Worm (Caenorhabditis elegans): ENCODE measurements around the gene F41G3.20.

The F41G3.20 gene

DNA sequence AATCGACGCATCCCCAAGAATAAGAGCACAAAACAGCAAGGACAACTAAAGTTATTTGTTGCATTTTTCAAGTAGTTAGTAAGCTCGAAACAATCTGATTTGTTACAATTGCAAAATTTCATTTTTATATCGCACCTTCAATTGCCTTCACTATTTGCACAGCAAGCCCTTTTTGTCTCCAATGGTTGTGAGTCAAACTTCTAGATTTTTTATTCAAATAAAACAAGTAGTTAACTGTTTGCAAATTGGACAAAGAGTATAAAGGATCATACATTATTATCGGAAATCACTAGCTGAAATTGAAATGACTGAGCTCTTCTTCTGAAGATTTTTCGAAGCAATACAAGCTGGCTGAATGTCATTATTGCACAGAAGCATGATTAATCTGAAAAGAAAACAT lies 2.0 kb upstream of the F41G3.20 start, which contains the start of gene F41G3.21:
F41G3.21 (minus strand) TSS at position 101 of the 400 bp plus-strand sequence.
- TF ChIP-seq ceh-13 (GFP tag; optimal IDR thresholded peaks at IDR 0.05) (no peak), B0310.2 (tag; optimal IDR thresholded peaks at IDR 0.05) (no peak), aly-1 (tag; optimal IDR thresholded peaks at IDR 0.05) (no peak), ets-7 (tag; optimal IDR thresholded peaks at IDR 0.05) (no peak), hmg-4 (GFP tag; optimal IDR thresholded peaks at IDR 0.05) (no peak), scrt-1 (GFP tag; IDR thresholded peaks at IDR 0.05) (no peak), ceh-36 (tag; optimal IDR thresholded peaks at IDR 0.05) (no peak), flt-1 (GFP tag; IDR thresholded peaks at IDR 0.05) (no peak), tra-4 (tag; optimal IDR thresholded peaks at IDR 0.05) (no peak), pes-1 (GFP tag; IDR thresholded peaks at IDR 0.05) (no peak), ama-1 (optimal IDR thresholded peaks at IDR 0.05) (no peak), tbx-11 (GFP tag; IDR thresholded peaks at IDR 0.05) (no peak), tbx-37 (GFP tag; conservative IDR thresholded peaks at IDR 0.05) (no peak), sea-1 (GFP tag; conservative IDR thresholded peaks at IDR 0.05) (no peak), hnd-1 (tag; optimal IDR thresholded peaks at IDR 0.05) (no peak), F13C5.2 (tag; optimal IDR thresholded peaks at IDR 0.05) (no peak), hmbx-1 (tag; optimal IDR thresholded peaks at IDR 0.05) (no peak)

ce11 chrII:6752027-6752426 lies 1.2 kb upstream of the F41G3.20 start, which contains the start of gene F41G3.19:
Gene F41G3.19, minus strand, starts transcription at chrII:6752127.
- no peak for TF ChIP-seq sea-1 (GFP tag; conservative IDR thresholded peaks at IDR 0.05)
- TF ChIP-seq aly-1 (tag; optimal IDR thresholded peaks at IDR 0.05): no peak
- TF ChIP-seq pes-1 (GFP tag; IDR thresholded peaks at IDR 0.05): no peak
- no peak for TF ChIP-seq scrt-1 (GFP tag; IDR thresholded peaks at IDR 0.05)
- no peak for TF ChIP-seq ama-1 (optimal IDR thresholded peaks at IDR 0.05)
- no peak for TF ChIP-seq tbx-11 (GFP tag; IDR thresholded peaks at IDR 0.05)

DNA sequence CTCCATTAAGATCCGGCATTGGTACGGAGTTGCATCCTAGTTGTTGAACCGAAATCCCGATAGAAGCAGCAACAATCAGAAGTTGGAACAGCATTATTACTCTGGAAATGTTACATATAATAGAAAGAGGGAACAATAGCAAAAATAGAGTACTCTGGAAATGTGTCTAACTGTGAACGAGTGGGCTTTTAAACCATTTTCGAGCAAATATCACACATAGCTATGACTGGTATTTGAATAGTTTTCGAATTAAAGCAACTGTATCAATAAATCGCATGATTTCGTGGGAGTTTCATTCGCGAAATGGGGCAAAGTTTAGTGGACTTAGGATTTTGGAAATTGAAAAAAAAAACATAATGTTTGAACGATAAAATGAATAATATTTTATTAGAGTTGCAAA lies 1.4 kb downstream of the F41G3.20 start, which contains the start of gene F41G3.10:
F41G3.10 (minus strand) TSS at position 101 of the 400 bp plus-strand sequence.
- TF ChIP-seq hnd-1 (tag; optimal IDR thresholded peaks at IDR 0.05): no peak
- TF ChIP-seq scrt-1 (GFP tag; IDR thresholded peaks at IDR 0.05): no peak
- TF ChIP-seq ama-1 (optimal IDR thresholded peaks at IDR 0.05): no peak
- TF ChIP-seq ets-7 (tag; optimal IDR thresholded peaks at IDR 0.05): no peak

DNA sequence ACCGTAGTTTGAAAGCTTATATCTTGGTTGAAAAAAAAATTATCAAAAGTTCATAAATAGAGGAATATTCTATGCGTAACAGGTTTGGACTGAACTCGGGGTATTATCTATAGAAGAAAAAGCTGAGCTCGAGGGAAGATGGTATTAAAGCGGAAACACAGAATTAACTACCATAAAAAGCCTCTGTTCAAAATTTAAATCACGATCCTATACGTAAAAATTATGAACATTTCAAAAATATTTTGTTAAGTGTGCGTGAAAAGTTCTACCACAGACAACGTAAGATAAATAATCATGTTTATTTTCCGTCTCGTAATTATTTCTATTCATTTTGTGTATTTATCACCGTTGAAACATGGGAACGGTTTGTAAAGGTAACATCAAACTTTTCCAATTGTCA lies 4.4 kb downstream of the F41G3.20 start, which contains the start of gene F41G3.5:
F41G3.5 (plus strand) TSS at position 301 of the 400 bp plus-strand sequence.
- TF ChIP-seq aly-1 (tag; optimal IDR thresholded peaks at IDR 0.05) (no peak), ama-1 (optimal IDR thresholded peaks at IDR 0.05) (no peak), F13C5.2 (tag; optimal IDR thresholded peaks at IDR 0.05) (no peak), B0310.2 (tag; optimal IDR thresholded peaks at IDR 0.05) (no peak), hmg-4 (GFP tag; optimal IDR thresholded peaks at IDR 0.05) (no peak), tbx-11 (GFP tag; IDR thresholded peaks at IDR 0.05) (no peak), ceh-36 (tag; optimal IDR thresholded peaks at IDR 0.05) (no peak), ceh-13 (GFP tag; optimal IDR thresholded peaks at IDR 0.05) (no peak), hmbx-1 (tag; optimal IDR thresholded peaks at IDR 0.05) (no peak)

DNA sequence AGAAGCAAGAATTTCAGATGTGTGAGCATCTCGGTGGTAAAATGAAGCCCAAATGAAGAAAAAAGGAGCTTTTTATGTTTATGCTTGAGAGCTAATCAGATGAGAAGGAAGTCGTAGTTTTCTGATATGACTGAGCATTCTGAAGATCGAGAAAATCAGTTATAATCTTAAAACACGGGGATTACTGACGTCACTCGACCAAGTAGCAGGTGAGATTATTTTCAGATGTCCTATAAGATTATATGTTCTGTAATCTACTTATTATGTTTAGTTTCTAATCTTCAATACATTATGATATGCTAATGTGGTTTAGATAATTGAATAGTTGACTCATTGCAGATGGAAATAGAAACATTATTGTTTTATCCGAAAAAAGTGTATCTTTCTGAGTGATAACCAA lies 5.0 kb downstream of the F41G3.20 start, which contains the start of gene ins-14:
ins-14 (minus strand) TSS at position 32 of the 400 bp plus-strand sequence.
- no peak for TF ChIP-seq ama-1 (optimal IDR thresholded peaks at IDR 0.05)
- TF ChIP-seq hmg-4 (GFP tag; optimal IDR thresholded peaks at IDR 0.05): no peak
- no peak for TF ChIP-seq hmbx-1 (tag; optimal IDR thresholded peaks at IDR 0.05)
- no peak for TF ChIP-seq tbx-11 (GFP tag; IDR thresholded peaks at IDR 0.05)
- TF ChIP-seq aly-1 (tag; optimal IDR thresholded peaks at IDR 0.05): no peak
- no peak for TF ChIP-seq ets-7 (tag; optimal IDR thresholded peaks at IDR 0.05)
- no peak for TF ChIP-seq sea-1 (GFP tag; conservative IDR thresholded peaks at IDR 0.05)
- TF ChIP-seq hnd-1 (tag; optimal IDR thresholded peaks at IDR 0.05): no peak
- no peak for TF ChIP-seq ceh-13 (GFP tag; optimal IDR thresholded peaks at IDR 0.05)
- no peak for TF ChIP-seq B0310.2 (tag; optimal IDR thresholded peaks at IDR 0.05)
- no peak for TF ChIP-seq flt-1 (GFP tag; IDR thresholded peaks at IDR 0.05)

ce11 chrII:6744648-6745047 lies 6.2 kb downstream of the F41G3.20 start, which contains the start of gene ins-15:
Gene ins-15, minus strand, starts transcription at chrII:6744748.
- TF ChIP-seq ama-1 (optimal IDR thresholded peaks at IDR 0.05) (no peak), tbx-11 (GFP tag; IDR thresholded peaks at IDR 0.05) (no peak), hnd-1 (tag; optimal IDR thresholded peaks at IDR 0.05) (no peak), ets-7 (tag; optimal IDR thresholded peaks at IDR 0.05) (no peak), hmbx-1 (tag; optimal IDR thresholded peaks at IDR 0.05) (no peak), tbx-37 (GFP tag; conservative IDR thresholded peaks at IDR 0.05) (no peak), sea-1 (GFP tag; conservative IDR thresholded peaks at IDR 0.05) (no peak), F13C5.2 (tag; optimal IDR thresholded peaks at IDR 0.05) (no peak), tra-4 (tag; optimal IDR thresholded peaks at IDR 0.05) (no peak), scrt-1 (GFP tag; IDR thresholded peaks at IDR 0.05) (no peak), pes-1 (GFP tag; IDR thresholded peaks at IDR 0.05) (no peak), aly-1 (tag; optimal IDR thresholded peaks at IDR 0.05) (no peak), ceh-13 (GFP tag; optimal IDR thresholded peaks at IDR 0.05) (no peak), hmg-4 (GFP tag; optimal IDR thresholded peaks at IDR 0.05) (no peak), ceh-36 (tag; optimal IDR thresholded peaks at IDR 0.05) (no peak), flt-1 (GFP tag; IDR thresholded peaks at IDR 0.05) (no peak), B0310.2 (tag; optimal IDR thresholded peaks at IDR 0.05) (no peak)

DNA sequence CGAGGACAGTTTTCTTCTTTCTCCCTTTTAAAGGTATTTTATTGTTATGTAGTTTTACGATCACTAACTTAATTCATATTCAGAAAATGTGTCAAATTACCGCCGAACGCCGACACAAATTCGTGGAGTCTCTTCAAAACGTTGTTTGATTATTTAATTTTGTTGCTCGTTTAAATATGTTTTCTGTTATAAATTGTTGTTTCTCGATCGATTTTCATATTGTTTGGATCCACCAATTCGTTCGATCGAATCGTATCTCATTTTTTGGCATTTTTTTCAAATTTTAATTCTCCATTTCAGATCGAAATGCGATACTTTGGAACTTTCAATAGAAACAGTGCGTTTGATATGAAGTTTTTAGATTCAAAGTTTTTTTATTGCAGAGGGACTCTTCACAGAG lies 8.2 kb downstream of the F41G3.20 start, which contains the start of gene F41G3.6:
F41G3.6 (plus strand) TSS at position 301 of the 400 bp plus-strand sequence.
- TF ChIP-seq tbx-11 (GFP tag; IDR thresholded peaks at IDR 0.05) (no peak), ama-1 (optimal IDR thresholded peaks at IDR 0.05) (no peak), hmg-4 (GFP tag; optimal IDR thresholded peaks at IDR 0.05) (no peak)

DNA sequence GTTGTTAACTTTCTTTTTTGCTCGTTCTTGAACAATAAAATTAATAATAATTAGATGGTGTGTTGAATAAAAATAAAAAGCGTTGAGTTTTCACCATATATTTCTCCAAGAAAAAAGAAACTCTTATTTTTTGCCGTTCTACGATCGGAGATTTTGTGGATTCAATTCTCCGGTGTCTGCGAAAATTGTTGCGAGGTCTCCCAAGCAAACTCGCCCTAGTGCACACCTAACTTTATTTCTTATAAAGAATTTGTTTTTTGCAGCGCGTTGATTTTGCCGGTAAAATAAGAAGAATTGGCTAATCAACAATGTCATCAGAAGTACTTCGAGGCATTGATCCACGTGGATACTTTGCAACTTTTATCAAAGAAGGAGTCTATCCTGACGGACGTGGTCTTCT lies 9.4 kb downstream of the F41G3.20 start, which contains the start of gene exos-8:
exos-8 (plus strand) TSS at position 264 of the 400 bp plus-strand sequence.
- TF ChIP-seq hnd-1 (tag; optimal IDR thresholded peaks at IDR 0.05): peak; percentile 18
- TF ChIP-seq ets-7 (tag; optimal IDR thresholded peaks at IDR 0.05): peak; percentile 62
- TF ChIP-seq scrt-1 (GFP tag; IDR thresholded peaks at IDR 0.05): no peak; the same call in 1 of the 2 replicates
- no peak for TF ChIP-seq B0310.2 (tag; optimal IDR thresholded peaks at IDR 0.05)
- no peak for TF ChIP-seq tra-4 (tag; optimal IDR thresholded peaks at IDR 0.05)
- no peak for TF ChIP-seq sea-1 (GFP tag; conservative IDR thresholded peaks at IDR 0.05)
- no peak for TF ChIP-seq ceh-36 (tag; optimal IDR thresholded peaks at IDR 0.05)
- no peak for TF ChIP-seq aly-1 (tag; optimal IDR thresholded peaks at IDR 0.05)
- TF ChIP-seq pes-1 (GFP tag; IDR thresholded peaks at IDR 0.05): no peak; the same call in 1 of the 2 replicates
- TF ChIP-seq flt-1 (GFP tag; IDR thresholded peaks at IDR 0.05): no peak
- TF ChIP-seq F13C5.2 (tag; optimal IDR thresholded peaks at IDR 0.05): peak; percentile 24
- no peak for TF ChIP-seq tbx-11 (GFP tag; IDR thresholded peaks at IDR 0.05)
- no peak for TF ChIP-seq hmg-4 (GFP tag; optimal IDR thresholded peaks at IDR 0.05)
- peak; percentile 45 for TF ChIP-seq tbx-37 (GFP tag; conservative IDR thresholded peaks at IDR 0.05)
- TF ChIP-seq ama-1 (optimal IDR thresholded peaks at IDR 0.05): no peak
- TF ChIP-seq hmbx-1 (tag; optimal IDR thresholded peaks at IDR 0.05): no peak
- peak; percentile 14 for TF ChIP-seq ceh-13 (GFP tag; optimal IDR thresholded peaks at IDR 0.05)
